Worm (Caenorhabditis elegans) whole organism, L4 larva: ENCODE data around the gene C48D5.3.

Source experiments
- F10B5.3 ChIP-seq: sonication (generic microtip); optimal IDR thresholded peaks from 2 replicates; lab custom pipeline; 2016; ENCODE audit warnings: mild to moderate bottlenecking, missing genetic modification characterization, missing compliant biosample characterization
- F26F4.8 ChIP-seq: fragments of 200-800 bp; sonication (Bioruptor generic); conservative IDR thresholded peaks from 2 replicates; pipeline ENCODE4 v1.3.6; 2022; ENCODE audit warnings: missing genetic modification characterization, missing compliant biosample characterization
- F37D6.2 ChIP-seq: sonication (generic microtip); optimal IDR thresholded peaks from 2 replicates; lab custom pipeline; 2016; ENCODE audit warnings: mild to moderate bottlenecking, missing genetic modification characterization, missing compliant biosample characterization
- R02D3.7 ChIP-seq: fragments of 150-350 bp; sonication (generic microtip); optimal IDR thresholded peaks from 3 replicates; lab custom pipeline; 2014; ENCODE audit warnings: missing biosample characterization, missing genetic modification characterization
- Y105C5A.15 ChIP-seq: fragments of 200-800 bp; sonication (Bioruptor generic); IDR thresholded peaks from 2 replicates; pipeline ENCODE4 v1.3.6; 2022; ENCODE audit warnings: missing genetic modification characterization, missing compliant biosample characterization
- Y48G9A.11 ChIP-seq: fragments of 200-800 bp; sonication (Bioruptor generic); IDR thresholded peaks from 2 replicates; pipeline ENCODE4 v1.3.6; 2022; ENCODE audit warnings: missing genetic modification reagents, missing genetic modification characterization, missing compliant biosample characterization
- ZK546.5 ChIP-seq, 2 experiments: sonication (generic microtip); optimal IDR thresholded peaks; 2 replicates each; lab custom pipeline; 2017; ENCODE audit warnings: missing biosample characterization in 2 of 2, missing genetic modification characterization in 2 of 2
- aha-1 ChIP-seq: fragments of 150-350 bp; peaks from one replicate; lab custom pipeline; 2014; ENCODE audit warnings: missing biosample characterization, missing genetic modification characterization
- ceh-62 ChIP-seq: sonication (generic microtip); optimal IDR thresholded peaks from 2 replicates; lab custom pipeline; 2017; ENCODE audit warnings: missing biosample characterization, missing genetic modification characterization
- ces-1 ChIP-seq: fragments of 150-350 bp; sonication (generic microtip); optimal IDR thresholded peaks from 4 replicates; lab custom pipeline; 2014; ENCODE audit warnings: missing biosample characterization, missing genetic modification reagents, missing genetic modification characterization
- ctbp-1 ChIP-seq: fragments of 200-800 bp; sonication (Bioruptor generic); IDR thresholded peaks from 2 replicates; pipeline ENCODE4 v1.3.6; 2022; ENCODE audit warnings: missing genetic modification reagents, missing genetic modification characterization, missing compliant biosample characterization
- daf-12 ChIP-seq: fragments of 150-350 bp; optimal IDR thresholded peaks from 2 replicates; lab custom pipeline; 2014; ENCODE audit warnings: missing biosample characterization, missing genetic modification reagents, missing genetic modification characterization
- daf-16 ChIP-seq, 3 experiments: sonication (generic microtip); optimal IDR thresholded peaks; 2 replicates each; lab custom pipeline; 2016 to 2017; ENCODE audit warnings: missing genetic modification characterization in 3 of 3, missing genetic modification reagents in 3 of 3, mild to moderate bottlenecking in 2 of 3, missing compliant biosample characterization in 2 of 3, missing biosample characterization in 1 of 3, moderate library complexity in 1 of 3
- daf-8 ChIP-seq: fragments of 200-800 bp; sonication (Bioruptor generic); IDR thresholded peaks from 2 replicates; pipeline ENCODE4 v1.3.6; 2022; ENCODE audit warnings: missing genetic modification characterization, missing compliant biosample characterization
- egl-43 ChIP-seq: fragments of 200-800 bp; sonication (Bioruptor generic); IDR thresholded peaks from 2 replicates; pipeline ENCODE4 v1.3.6; 2022; ENCODE audit warnings: missing genetic modification reagents, missing genetic modification characterization, missing compliant biosample characterization
- fkh-10 ChIP-seq: fragments of 150-350 bp; optimal IDR thresholded peaks from 2 replicates; lab custom pipeline; 2014; ENCODE audit warnings: missing biosample characterization, missing genetic modification reagents, missing genetic modification characterization
- fos-1 ChIP-seq: fragments of 150-350 bp; optimal IDR thresholded peaks from 2 replicates; lab custom pipeline; 2014; ENCODE audit warnings: missing biosample characterization, missing genetic modification characterization
- hmg-1.1 ChIP-seq: fragments of 200-800 bp; sonication (Bioruptor generic); IDR thresholded peaks from 2 replicates; pipeline ENCODE4 v1.3.6; 2022; ENCODE audit warnings: missing genetic modification reagents, missing genetic modification characterization, missing compliant biosample characterization
- lin-39 ChIP-seq: fragments of 150-350 bp; optimal IDR thresholded peaks from 2 replicates; lab custom pipeline; 2014; ENCODE audit warnings: missing biosample characterization, missing genetic modification reagents, missing genetic modification characterization
- lsy-2 ChIP-seq, 2 experiments: fragments of 150-350 bp in 1 of 2; sonication (generic microtip) in 1 of 2; optimal IDR thresholded peaks; 2 replicates each; lab custom pipeline; 2014 to 2017; ENCODE audit warnings: missing biosample characterization in 2 of 2, missing genetic modification characterization in 2 of 2
- mep-1 ChIP-seq: fragments of 150-350 bp; sonication (generic microtip); optimal IDR thresholded peaks from 3 replicates; lab custom pipeline; 2014; ENCODE audit warnings: missing biosample characterization, missing genetic modification characterization
- nhr-102 ChIP-seq: sonication (generic microtip); optimal IDR thresholded peaks from 2 replicates; lab custom pipeline; 2016; ENCODE audit warnings: mild to moderate bottlenecking, missing genetic modification characterization, moderate library complexity, missing compliant biosample characterization
- nhr-11 ChIP-seq: fragments of 150-350 bp; optimal IDR thresholded peaks from 2 replicates; lab custom pipeline; 2014; ENCODE audit warnings: missing biosample characterization, missing genetic modification characterization
- nhr-111 ChIP-seq: fragments of 200-800 bp; sonication (Bioruptor generic); optimal IDR thresholded peaks from 2 replicates; lab custom pipeline; 2018; ENCODE audit warnings: mild to moderate bottlenecking, missing genetic modification characterization, missing compliant biosample characterization
- nhr-25 ChIP-seq: sonication (generic microtip); optimal IDR thresholded peaks from 2 replicates; lab custom pipeline; 2017; ENCODE audit warnings: missing genetic modification characterization, mild to moderate bottlenecking, missing compliant biosample characterization, antibody characterized with exemption, moderate library complexity, borderline replicate concordance; ENCODE audit not compliant: insufficient read depth
- nhr-28 ChIP-seq: fragments of 150-350 bp; optimal IDR thresholded peaks from 2 replicates; lab custom pipeline; 2014; ENCODE audit warnings: missing biosample characterization, missing genetic modification characterization
- pqm-1 ChIP-seq: sonication (generic microtip); optimal IDR thresholded peaks from 2 replicates; lab custom pipeline; 2017; ENCODE audit warnings: missing biosample characterization, missing genetic modification characterization
- rbr-2 ChIP-seq: sonication (generic microtip); optimal IDR thresholded peaks from 2 replicates; lab custom pipeline; 2016; ENCODE audit warnings: missing genotype, missing genetic modification characterization, missing compliant biosample characterization
- set-16 ChIP-seq: fragments of 200-800 bp; sonication (Bioruptor generic); IDR thresholded peaks from 2 replicates; pipeline ENCODE4 v1.3.6; 2022; ENCODE audit warnings: missing genetic modification reagents, missing genetic modification characterization, missing compliant biosample characterization
- skn-1 ChIP-seq: fragments of 150-350 bp; optimal IDR thresholded peaks from 2 replicates; lab custom pipeline; 2014; ENCODE audit warnings: missing biosample characterization, missing genetic modification characterization
- snpc-1.2 ChIP-seq: fragments of 200-800 bp; sonication (Bioruptor generic); IDR thresholded peaks from 2 replicates; pipeline ENCODE4 v1.3.6; 2022; ENCODE audit warnings: missing genetic modification reagents, missing genetic modification characterization, missing compliant biosample characterization
- snpc-4 ChIP-seq: fragments of 150-350 bp; optimal IDR thresholded peaks from 2 replicates; lab custom pipeline; 2014; ENCODE audit warnings: missing biosample characterization, missing genetic modification characterization
- unc-62 ChIP-seq, 3 experiments: fragments of 150-350 bp in 1 of 3; sonication (generic microtip); optimal IDR thresholded peaks in 2 of 3; peaks in 1 of 3; 1 replicate in 1 of 3; 2 replicates in 2 of 3; lab custom pipeline; 2014 to 2017; ENCODE audit warnings: missing biosample characterization in 3 of 3, missing genetic modification characterization in 3 of 3, missing genetic modification reagents in 3 of 3, missing genotype in 1 of 3
- vab-7 ChIP-seq: fragments of 200-800 bp; sonication (Bioruptor generic); IDR thresholded peaks from 2 replicates; pipeline ENCODE4 v1.3.6; 2022; ENCODE audit warnings: missing genetic modification reagents, missing genetic modification characterization, missing compliant biosample characterization

C48D5.3 gene

ce11 chrIII:3548017-3548416, 33.5 kb downstream of the C48D5.3 start, which contains the start of gene C54C6.11:
TSS of gene C54C6.11 (plus strand) at chrIII:3548317.
- TF ChIP-seq snpc-4 (tag; lab: Kevin White, UChicago) (no peak), rbr-2 (no peak), unc-62 (GFP tag; optimal IDR thresholded peaks at IDR 0.05 in 1 of 2; lab: Kevin White, UChicago) (peak in 1 of 2 experiments; percentile 51), unc-62 (tag; optimal IDR thresholded peaks at IDR 0.05; lab: Kevin White, UChicago) (no peak), nhr-102 (no peak), nhr-11 (tag; lab: Kevin White, UChicago) (no peak), daf-12 (no peak)

- TF ChIP-seq pqm-1 (tag; lab: Kevin White, UChicago) (peak; percentile 60), daf-8 (no peak), Y105C5A.15 (GFP tag; lab: Robert Waterston, UW) (no peak), skn-1 (tag; lab: Kevin White, UChicago) (no peak), nhr-28 (tag; lab: Kevin White, UChicago) (peak; percentile 21), daf-16 (GFP tag; optimal IDR thresholded peaks at IDR 0.05; lab: Kevin White, UChicago) (no peak), daf-16 (tag; optimal IDR thresholded peaks at IDR 0.05; lab: Kevin White, UChicago) (peak; percentile 30)
Observed at ce11 chrIII:3546323-3546722, 35.2 kb downstream of the C48D5.3 start, which contains the start of gene C54C6.7. TSS of gene C54C6.7 (minus strand) at chrIII:3546423.

ce11 chrIII:3543071-3543470, 38.5 kb downstream of the C48D5.3 start:
- TF ChIP-seq aha-1 (tag; lab: Kevin White, UChicago) (peak; percentile 44), lsy-2 (tag; optimal IDR thresholded peaks at IDR 0.05; lab: Kevin White, UChicago) (peak in 1 of 2 experiments; percentile 7), ceh-62 (tag; lab: Kevin White, UChicago) (no peak), unc-62 (GFP tag; optimal IDR thresholded peaks at IDR 0.05 in 1 of 2; lab: Kevin White, UChicago) (peak in 1 of 2 experiments; percentile 44), unc-62 (tag; optimal IDR thresholded peaks at IDR 0.05; lab: Kevin White, UChicago) (no peak), daf-12 (no peak)

- TF ChIP-seq lin-39 (tag; lab: Kevin White, UChicago) (no peak), egl-43 (no peak), nhr-25 (no peak), ZK546.5 (tag; optimal IDR thresholded peaks at IDR 0.05; lab: Kevin White, UChicago) (no peak), snpc-1.2 (GFP tag; lab: Robert Waterston, UW) (no peak), set-16 (peak; percentile 63), fkh-10 (GFP tag; lab: Kevin White, UChicago) (peak; percentile 51), R02D3.7 (tag; lab: Kevin White, UChicago) (no peak), ctbp-1 (GFP tag; lab: Robert Waterston, UW) (peak; percentile 54; the same call in 1 of the 2 replicates), rbr-2 (peak; percentile 30), hmg-1.1 (0 out of 2 replicates have a peak, but pooled peaks have one; percentile 13), unc-62 (GFP tag; optimal IDR thresholded peaks at IDR 0.05 in 1 of 2; lab: Kevin White, UChicago) (peak in 1 of 2 experiments; percentile 70), unc-62 (tag; optimal IDR thresholded peaks at IDR 0.05; lab: Kevin White, UChicago) (no peak), vab-7 (GFP tag; lab: Robert Waterston, UW) (no peak), F10B5.3 (tag; lab: Kevin White, UChicago) (no peak), ces-1 (GFP tag; lab: Kevin White, UChicago) (peak; percentile 11), mep-1 (tag; lab: Kevin White, UChicago) (peak; percentile 16), nhr-111 (GFP tag; lab: Kevin White, UChicago) (no peak), Y48G9A.11 (GFP tag; lab: Robert Waterston, UW) (no peak), F26F4.8 (GFP tag; lab: Robert Waterston, UW) (no peak), F37D6.2 (tag; lab: Kevin White, UChicago) (peak; percentile 42), lsy-2 (tag; optimal IDR thresholded peaks at IDR 0.05; lab: Kevin White, UChicago) (peak in 1 of 2 experiments; percentile 40), fos-1 (tag; lab: Kevin White, UChicago) (no peak)
- TF ChIP-seq, all 104 proteins: peak for 10
Observed at ce11 chrIII:3542105-3542504, 39.4 kb downstream of the C48D5.3 start.
